Worm (Caenorhabditis elegans): ENCODE measurements around the gene F57C2.4.

Gene F57C2.4

DNA sequence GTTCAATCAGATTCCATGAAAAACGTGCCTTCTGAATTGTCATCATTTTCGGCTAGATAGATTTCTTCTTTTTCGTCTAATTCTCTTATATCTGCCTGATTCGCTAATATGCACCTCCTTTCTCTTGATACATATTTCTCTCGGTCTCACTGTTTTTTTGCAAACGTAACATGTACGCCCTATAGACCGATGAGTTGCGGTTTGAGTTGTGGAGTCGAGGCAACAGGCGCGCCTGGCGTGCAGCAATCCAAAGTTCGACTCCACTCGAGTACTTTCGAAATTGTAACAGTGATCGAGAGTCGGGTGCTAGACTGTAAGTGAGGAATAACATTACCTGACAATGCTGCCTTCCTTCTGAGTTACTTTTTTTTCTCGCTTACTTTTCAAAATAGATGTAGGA, 28.3 kb upstream of the F57C2.4 start:
- TF ChIP-seq tab-1 (GFP tag; IDR thresholded peaks at IDR 0.05), result peak; percentile 92
- peak; percentile 82 for TF ChIP-seq ref-1 (GFP tag; conservative IDR thresholded peaks at IDR 0.05)
- peak; percentile 88 for TF ChIP-seq klf-2 (GFP tag; conservative IDR thresholded peaks at IDR 0.05)
- TF ChIP-seq ztf-23 (GFP tag; IDR thresholded peaks at IDR 0.05), result peak; percentile 92
- TF ChIP-seq ztf-29 (GFP tag; IDR thresholded peaks at IDR 0.05), result peak; percentile 90
- peak; percentile 92 for TF ChIP-seq cog-1 (tag; optimal IDR thresholded peaks at IDR 0.05)
- peak; percentile 87 for TF ChIP-seq T22C8.4 (GFP tag; IDR thresholded peaks at IDR 0.05)
- TF ChIP-seq med-1 (GFP tag; optimal IDR thresholded peaks at IDR 0.05; ENCODE audit: insufficient read depth), result peak; percentile 72
- TF ChIP-seq flt-1 (GFP tag; IDR thresholded peaks at IDR 0.05), result peak; percentile 96

DNA sequence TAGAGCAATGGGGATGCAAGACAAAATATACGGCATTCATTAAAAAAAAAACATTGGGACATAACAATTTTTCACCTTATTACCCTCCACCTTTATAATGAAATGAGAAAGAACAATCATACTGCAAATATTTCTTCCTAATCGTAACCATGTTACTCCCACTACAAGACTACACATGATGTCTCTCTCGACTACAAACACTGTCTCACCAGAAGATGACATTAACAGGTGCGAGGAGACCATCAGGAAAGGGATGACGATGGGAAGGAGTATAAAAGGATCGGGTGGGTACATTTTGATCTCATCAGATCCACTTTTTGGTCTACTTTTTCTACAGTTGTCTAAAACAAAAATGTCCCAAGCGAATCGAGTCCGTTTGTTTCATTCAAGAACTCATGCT, 27.3 kb upstream of the F57C2.4 start, which contains the start of gene dhs-8:
Gene dhs-8 (plus strand): TSS at position 179 of the 400 bp plus-strand sequence.
- TF ChIP-seq tab-1 (GFP tag; IDR thresholded peaks at IDR 0.05), result no peak
- no peak for TF ChIP-seq ztf-23 (GFP tag; IDR thresholded peaks at IDR 0.05)
- no peak for TF ChIP-seq ztf-29 (GFP tag; IDR thresholded peaks at IDR 0.05)

DNA sequence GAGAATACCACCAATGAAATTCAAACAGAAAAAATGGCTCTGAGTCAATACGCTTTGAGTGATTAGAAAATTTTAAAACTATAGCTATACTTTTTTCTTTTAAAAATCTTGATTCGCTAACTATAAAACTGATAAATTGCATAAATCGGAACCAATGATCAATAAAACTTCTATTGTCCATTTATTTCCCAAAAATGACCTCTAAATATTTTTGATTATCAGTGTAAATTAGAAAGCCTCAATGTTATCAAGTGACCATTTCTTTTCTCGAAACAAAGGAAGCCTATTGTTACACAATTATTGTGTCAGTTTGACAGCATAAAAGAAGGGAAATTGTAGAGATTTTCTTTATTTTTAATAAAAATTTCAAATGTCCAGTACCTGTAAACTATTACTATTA, 25.0 kb upstream of the F57C2.4 start, which contains the start of gene K10H10.4:
Gene K10H10.4 (plus strand): TSS at position 301 of the 400 bp plus-strand sequence.
- TF ChIP-seq med-1 (GFP tag; optimal IDR thresholded peaks at IDR 0.05; ENCODE audit: insufficient read depth) (no peak), flt-1 (GFP tag; IDR thresholded peaks at IDR 0.05) (no peak)

DNA sequence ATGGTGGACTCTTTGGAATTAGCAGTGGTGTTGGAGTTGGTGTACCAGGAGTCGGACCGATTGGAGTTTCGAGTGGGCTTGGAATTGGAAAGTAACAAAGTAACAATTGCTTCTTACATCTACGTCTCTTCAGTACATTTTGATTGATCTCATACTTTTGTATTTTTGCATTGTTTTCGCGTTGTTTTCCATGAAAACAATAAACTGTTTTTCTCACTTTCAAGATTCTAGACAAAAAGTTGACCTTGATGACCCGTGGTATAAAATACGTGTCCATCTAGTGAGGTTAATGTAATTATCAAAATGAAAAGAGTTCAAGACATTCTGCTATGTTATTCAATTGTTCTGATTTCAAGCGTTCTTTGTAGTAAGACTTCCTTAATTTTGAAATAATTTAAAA, 23.7 kb upstream of the F57C2.4 start, which contains the start of gene K10H10.5:
Gene K10H10.5 (plus strand): TSS at position 301 of the 400 bp plus-strand sequence.
- TF ChIP-seq cog-1 (tag; optimal IDR thresholded peaks at IDR 0.05), result no peak
- TF ChIP-seq tab-1 (GFP tag; IDR thresholded peaks at IDR 0.05), result no peak
- TF ChIP-seq ztf-23 (GFP tag; IDR thresholded peaks at IDR 0.05), result no peak
- no peak for TF ChIP-seq ztf-29 (GFP tag; IDR thresholded peaks at IDR 0.05)
- TF ChIP-seq T22C8.4 (GFP tag; IDR thresholded peaks at IDR 0.05), result no peak
- no peak for TF ChIP-seq med-1 (GFP tag; optimal IDR thresholded peaks at IDR 0.05; ENCODE audit: insufficient read depth)

DNA sequence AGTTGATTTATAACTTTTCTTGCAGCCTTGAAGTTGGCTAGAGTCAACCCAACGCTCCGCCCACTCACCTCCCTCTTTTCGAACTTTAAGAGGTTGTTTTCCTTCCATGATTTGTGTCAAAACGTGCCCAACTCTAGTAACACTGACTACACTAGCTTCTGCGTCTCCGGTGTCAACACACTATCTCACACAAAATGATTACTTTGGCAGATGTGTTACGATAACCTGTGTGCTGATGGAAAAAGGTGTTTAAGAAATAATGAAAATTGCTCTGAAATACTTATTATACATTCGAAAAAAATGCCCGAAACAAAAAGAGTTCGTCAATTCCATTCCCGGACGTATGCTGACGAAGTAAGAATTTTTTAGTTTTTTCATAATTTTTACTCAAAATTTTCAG, 22.1 kb upstream of the F57C2.4 start, which contains the start of gene K10H10.6:
Gene K10H10.6 (plus strand): TSS at position 301 of the 400 bp plus-strand sequence.
- no peak for TF ChIP-seq klf-2 (GFP tag; conservative IDR thresholded peaks at IDR 0.05)
- no peak for TF ChIP-seq T22C8.4 (GFP tag; IDR thresholded peaks at IDR 0.05)
- TF ChIP-seq cog-1 (tag; optimal IDR thresholded peaks at IDR 0.05), result no peak
- no peak for TF ChIP-seq tab-1 (GFP tag; IDR thresholded peaks at IDR 0.05)
- TF ChIP-seq flt-1 (GFP tag; IDR thresholded peaks at IDR 0.05), result no peak
- no peak for TF ChIP-seq ref-1 (GFP tag; conservative IDR thresholded peaks at IDR 0.05)
- TF ChIP-seq ztf-29 (GFP tag; IDR thresholded peaks at IDR 0.05), result no peak
- TF ChIP-seq ztf-23 (GFP tag; IDR thresholded peaks at IDR 0.05), result no peak
- no peak for TF ChIP-seq med-1 (GFP tag; optimal IDR thresholded peaks at IDR 0.05; ENCODE audit: insufficient read depth)

DNA sequence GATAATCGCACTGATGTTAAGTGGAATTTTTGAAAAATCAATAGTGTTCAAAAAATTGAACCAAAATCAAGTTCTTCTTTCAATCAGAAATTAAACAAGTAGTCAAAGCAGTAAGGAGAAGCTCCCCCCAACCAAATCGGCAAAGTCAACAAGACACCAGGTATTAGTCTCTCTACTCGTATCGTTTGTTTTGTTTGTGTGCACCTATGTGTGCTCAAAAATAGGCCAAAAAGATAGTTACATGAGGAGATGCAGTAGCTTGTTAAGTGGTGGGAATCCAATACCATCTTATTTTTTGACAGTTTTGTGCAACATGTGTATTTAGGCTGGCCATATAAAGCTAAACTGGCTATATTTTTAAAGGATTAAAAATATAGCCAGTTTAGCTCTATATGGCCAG, 18.9 kb upstream of the F57C2.4 start, which contains the start of gene K10H10.12:
Gene K10H10.12 (minus strand): TSS at position 101 of the 400 bp plus-strand sequence.
- TF ChIP-seq ref-1 (GFP tag; conservative IDR thresholded peaks at IDR 0.05) (no peak), flt-1 (GFP tag; IDR thresholded peaks at IDR 0.05) (no peak), klf-2 (GFP tag; conservative IDR thresholded peaks at IDR 0.05) (no peak), ztf-29 (GFP tag; IDR thresholded peaks at IDR 0.05) (no peak), tab-1 (GFP tag; IDR thresholded peaks at IDR 0.05) (no peak), med-1 (GFP tag; optimal IDR thresholded peaks at IDR 0.05; ENCODE audit: insufficient read depth) (no peak), T22C8.4 (GFP tag; IDR thresholded peaks at IDR 0.05) (no peak), cog-1 (tag; optimal IDR thresholded peaks at IDR 0.05) (no peak), ztf-23 (GFP tag; IDR thresholded peaks at IDR 0.05) (no peak)

DNA sequence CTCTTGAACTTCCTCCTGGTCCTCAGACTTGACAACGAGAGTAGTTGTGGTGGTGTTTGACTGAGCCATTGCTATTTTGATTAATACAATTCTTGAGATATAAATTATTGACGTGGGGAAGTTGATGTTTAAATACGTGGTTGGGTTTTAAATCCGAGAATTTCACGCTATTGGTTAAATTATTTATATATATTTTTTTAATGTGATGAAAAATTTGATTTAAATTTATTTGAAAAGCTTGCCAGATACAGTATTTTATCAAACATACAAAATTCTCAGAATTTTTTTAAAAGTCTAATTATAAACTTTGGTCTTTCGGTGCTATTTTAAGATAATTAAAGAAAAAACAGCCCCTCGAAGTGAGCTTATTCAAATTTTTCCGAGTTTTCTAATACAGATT, 17.6 kb upstream of the F57C2.4 start, which contains the start of the genes K10H10.7 and K10H10.10:
Gene K10H10.7 (minus strand): TSS at position 101 of the 400 bp plus-strand sequence.
Gene K10H10.10 (plus strand): TSS at position 204 of the 400 bp plus-strand sequence.
- TF ChIP-seq cog-1 (tag; optimal IDR thresholded peaks at IDR 0.05), result no peak
- no peak for TF ChIP-seq ztf-29 (GFP tag; IDR thresholded peaks at IDR 0.05)
- TF ChIP-seq flt-1 (GFP tag; IDR thresholded peaks at IDR 0.05), result no peak
- TF ChIP-seq tab-1 (GFP tag; IDR thresholded peaks at IDR 0.05), result no peak
- TF ChIP-seq klf-2 (GFP tag; conservative IDR thresholded peaks at IDR 0.05), result no peak
- no peak for TF ChIP-seq med-1 (GFP tag; optimal IDR thresholded peaks at IDR 0.05; ENCODE audit: insufficient read depth)
- TF ChIP-seq T22C8.4 (GFP tag; IDR thresholded peaks at IDR 0.05), result no peak
- no peak for TF ChIP-seq ref-1 (GFP tag; conservative IDR thresholded peaks at IDR 0.05)
- TF ChIP-seq ztf-23 (GFP tag; IDR thresholded peaks at IDR 0.05), result no peak

DNA sequence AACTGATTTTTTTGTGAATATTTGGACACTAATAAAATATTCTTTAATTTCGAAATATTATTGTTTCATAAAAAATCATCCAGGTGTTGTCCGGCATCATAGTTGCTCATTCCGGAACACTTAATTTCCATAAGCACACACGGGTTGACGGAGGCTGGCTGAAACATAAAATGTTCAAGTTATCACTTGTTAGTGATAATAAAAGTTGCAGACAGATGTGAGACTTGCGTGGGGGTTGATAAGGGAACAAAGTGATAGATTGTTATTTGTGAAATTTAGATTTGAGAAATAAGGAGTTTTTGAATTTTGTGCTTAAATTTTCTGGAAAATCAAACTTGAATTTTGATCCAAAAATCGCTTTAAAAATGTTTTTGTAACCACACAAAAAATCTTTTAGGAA, 15.0 kb upstream of the F57C2.4 start:
- TF ChIP-seq T22C8.4 (GFP tag; IDR thresholded peaks at IDR 0.05), result no peak
- TF ChIP-seq tab-1 (GFP tag; IDR thresholded peaks at IDR 0.05), result no peak
- TF ChIP-seq med-1 (GFP tag; optimal IDR thresholded peaks at IDR 0.05; ENCODE audit: insufficient read depth), result no peak
- TF ChIP-seq klf-2 (GFP tag; conservative IDR thresholded peaks at IDR 0.05), result no peak
- no peak for TF ChIP-seq ztf-23 (GFP tag; IDR thresholded peaks at IDR 0.05)
- TF ChIP-seq flt-1 (GFP tag; IDR thresholded peaks at IDR 0.05), result no peak
- TF ChIP-seq ztf-29 (GFP tag; IDR thresholded peaks at IDR 0.05), result no peak
- no peak for TF ChIP-seq cog-1 (tag; optimal IDR thresholded peaks at IDR 0.05)

DNA sequence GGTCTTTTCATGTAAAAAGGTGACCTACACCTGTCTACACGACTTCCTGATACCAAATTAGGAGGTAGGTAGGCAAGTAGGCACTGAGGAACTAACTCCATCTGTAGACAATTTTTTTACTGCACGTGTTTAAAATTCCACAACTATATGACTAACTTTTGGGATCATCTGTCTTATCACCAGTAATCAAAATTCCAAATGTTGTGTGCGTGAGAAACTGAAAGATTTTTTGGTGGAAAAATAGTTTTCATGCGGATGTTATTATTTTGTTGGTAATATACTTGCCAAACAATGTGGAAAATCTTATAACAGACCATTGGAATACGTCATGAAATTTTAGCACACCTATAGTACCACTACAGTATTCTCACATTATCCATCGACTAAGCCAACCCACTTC, 13.9 kb upstream of the F57C2.4 start, which contains the start of gene K10H10.13:
Gene K10H10.13 (minus strand): TSS at position 101 of the 400 bp plus-strand sequence.
- TF ChIP-seq ref-1 (GFP tag; conservative IDR thresholded peaks at IDR 0.05), result no peak
- TF ChIP-seq T22C8.4 (GFP tag; IDR thresholded peaks at IDR 0.05), result no peak
- no peak for TF ChIP-seq ztf-23 (GFP tag; IDR thresholded peaks at IDR 0.05)
- no peak for TF ChIP-seq ztf-29 (GFP tag; IDR thresholded peaks at IDR 0.05)
- no peak for TF ChIP-seq cog-1 (tag; optimal IDR thresholded peaks at IDR 0.05)
- no peak for TF ChIP-seq flt-1 (GFP tag; IDR thresholded peaks at IDR 0.05)
- no peak for TF ChIP-seq med-1 (GFP tag; optimal IDR thresholded peaks at IDR 0.05; ENCODE audit: insufficient read depth)
- no peak for TF ChIP-seq tab-1 (GFP tag; IDR thresholded peaks at IDR 0.05)
- TF ChIP-seq klf-2 (GFP tag; conservative IDR thresholded peaks at IDR 0.05), result no peak

DNA sequence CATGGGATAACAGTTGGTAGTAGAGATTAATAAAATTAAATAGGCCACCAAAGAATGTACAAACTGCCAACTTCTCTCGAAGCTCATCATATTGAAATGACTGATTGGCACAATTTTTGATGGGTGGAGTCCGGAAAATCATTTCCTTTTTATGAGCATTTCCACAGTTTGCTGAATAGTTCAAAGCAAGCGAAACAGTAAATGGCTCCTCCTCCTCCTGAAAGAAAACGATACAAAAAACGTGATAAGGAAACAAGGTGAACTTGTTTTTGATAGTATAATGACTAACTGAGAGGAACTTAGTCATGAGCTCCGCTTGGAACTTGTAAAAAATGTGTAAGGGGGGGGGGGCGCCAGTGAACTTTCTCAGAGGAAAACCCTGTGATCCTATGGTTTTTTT, 10.1 kb upstream of the F57C2.4 start, which contains the start of gene K10H10.9:
Gene K10H10.9 (minus strand): TSS at position 101 of the 400 bp plus-strand sequence.
- TF ChIP-seq flt-1 (GFP tag; IDR thresholded peaks at IDR 0.05) (no peak), ztf-23 (GFP tag; IDR thresholded peaks at IDR 0.05) (no peak), T22C8.4 (GFP tag; IDR thresholded peaks at IDR 0.05) (no peak), med-1 (GFP tag; optimal IDR thresholded peaks at IDR 0.05; ENCODE audit: insufficient read depth) (no peak), tab-1 (GFP tag; IDR thresholded peaks at IDR 0.05) (no peak)

All from whole organism, midembryonic.